Fruit fly (Drosophila melanogaster): ENCODE results near the gene CG42581.

- no peak for TF ChIP-seq sage (GFP tag; optimal IDR thresholded peaks at IDR 0.05)
- no peak for TF ChIP-seq Myc (optimal IDR thresholded peaks at IDR 0.05)
- no peak for TF ChIP-seq Jra (GFP tag; optimal IDR thresholded peaks at IDR 0.05)
- TF ChIP-seq Rel (GFP tag; optimal IDR thresholded peaks at IDR 0.05), result no peak
- no peak for TF ChIP-seq Rel (tag; optimal IDR thresholded peaks at IDR 0.05)
- TF ChIP-seq brk (GFP tag; optimal IDR thresholded peaks at IDR 0.05), result no peak
- no peak for TF ChIP-seq lola (GFP tag; optimal IDR thresholded peaks at IDR 0.05)
Observed at dm6 chrX:20067017-20067416, 29.3 kb downstream of the CG42581 start.
